Fruit fly (Drosophila melanogaster) whole organism, embryonic: Measurements from ENCODE around the gene w.

ENCODE experiments used
- Abd-B ChIP-seq: fragments of 200-800 bp; sonication (Bioruptor generic); optimal IDR thresholded peaks from 2 replicates; lab custom pipeline; 2018; ENCODE audit warnings: missing biosample characterization, mild to moderate bottlenecking, missing genetic modification characterization, moderate library complexity
- Adf1 ChIP-seq: fragments of 200-800 bp; sonication (Bioruptor generic); IDR thresholded peaks from 2 replicates; pipeline ENCODE4 v1.3.6; 2022; ENCODE audit warnings: missing biosample characterization, missing genetic modification characterization
- Atf-2 ChIP-seq: fragments of 200-800 bp; sonication (Bioruptor generic); optimal IDR thresholded peaks from 2 replicates; lab custom pipeline; 2016; ENCODE audit warnings: missing biosample characterization, missing genetic modification characterization
- Atf6 ChIP-seq: fragments of 200-800 bp; sonication (Bioruptor generic); IDR thresholded peaks from 2 replicates; pipeline ENCODE4 v1.3.6; 2022; ENCODE audit warnings: missing biosample characterization, missing genetic modification characterization
- B-H2 ChIP-seq: fragments of 200-800 bp; sonication (Bioruptor generic); optimal IDR thresholded peaks from 2 replicates; lab custom pipeline; 2018; ENCODE audit warnings: missing biosample characterization, mild to moderate bottlenecking, missing genetic modification characterization
- CG10462 ChIP-seq: fragments of 200-800 bp; sonication (Bioruptor generic); optimal IDR thresholded peaks from 2 replicates; lab custom pipeline; 2016; ENCODE audit warnings: missing biosample characterization, missing genetic modification characterization
- CG11247 ChIP-seq: fragments of 200-800 bp; sonication (Bioruptor generic); IDR thresholded peaks from 2 replicates; pipeline ENCODE4 v1.3.6; 2022; ENCODE audit warnings: missing biosample characterization, missing genetic modification characterization
- CG11456 ChIP-seq: fragments of 200-800 bp; sonication (Bioruptor generic); IDR thresholded peaks from 3 replicates; pipeline ENCODE4 v1.3.6; 2022; ENCODE audit warnings: missing biosample characterization, missing genetic modification characterization
- CG12219 ChIP-seq: fragments of 200-800 bp; sonication (Bioruptor generic); optimal IDR thresholded peaks from 3 replicates; lab custom pipeline; 2018; ENCODE audit warnings: missing biosample characterization, mild to moderate bottlenecking, missing genetic modification characterization
- CG12236 ChIP-seq: fragments of 200-800 bp; sonication (Bioruptor generic); optimal IDR thresholded peaks from 2 replicates; lab custom pipeline; 2016; ENCODE audit warnings: missing biosample characterization, missing genetic modification characterization
- CG12391 ChIP-seq: fragments of 200-800 bp; sonication (Bioruptor generic); optimal IDR thresholded peaks from 3 replicates; lab custom pipeline; 2018; ENCODE audit warnings: missing biosample characterization, mild to moderate bottlenecking, missing genetic modification characterization, moderate library complexity
- CG13424 ChIP-seq: fragments of 200-800 bp; sonication (Bioruptor generic); optimal IDR thresholded peaks from 2 replicates; lab custom pipeline; 2019; ENCODE audit warnings: missing biosample characterization, mild to moderate bottlenecking, missing genetic modification characterization, moderate library complexity
- CG14014 ChIP-seq: fragments of 200-800 bp; sonication (Bioruptor generic); IDR thresholded peaks from 2 replicates; pipeline ENCODE4 v1.3.6; 2022; ENCODE audit warnings: missing biosample characterization, missing genetic modification characterization
- CG14710 ChIP-seq: fragments of 200-800 bp; sonication (Bioruptor generic); optimal IDR thresholded peaks from 3 replicates; lab custom pipeline; 2019; ENCODE audit warnings: missing biosample characterization, mild to moderate bottlenecking, missing genetic modification characterization, moderate library complexity
- CG15514 ChIP-seq: fragments of 200-800 bp; sonication (Bioruptor generic); optimal IDR thresholded peaks from 3 replicates; lab custom pipeline; 2017; ENCODE audit warnings: missing biosample characterization, missing genetic modification characterization, mild to moderate bottlenecking, moderate library complexity, missing genetic modification reagents
- CG18011 ChIP-seq: fragments of 200-800 bp; sonication (Bioruptor generic); optimal IDR thresholded peaks from 2 replicates; lab custom pipeline; 2017; ENCODE audit warnings: missing biosample characterization, missing genetic modification characterization, mild to moderate bottlenecking, moderate library complexity, missing genotype
- CG2889 ChIP-seq: fragments of 200-800 bp; sonication (Bioruptor generic); IDR thresholded peaks from 3 replicates; pipeline ENCODE4 v1.3.6; 2022; ENCODE audit warnings: missing biosample characterization, missing genetic modification characterization
- CG31441 ChIP-seq: fragments of 200-800 bp; sonication (Bioruptor generic); IDR thresholded peaks from 2 replicates; pipeline ENCODE4 v1.3.6; 2022; ENCODE audit warnings: missing biosample characterization, missing genetic modification characterization
- CG33213 ChIP-seq: fragments of 200-800 bp; sonication (Bioruptor generic); optimal IDR thresholded peaks from 3 replicates; lab custom pipeline; 2016; ENCODE audit warnings: missing biosample characterization, missing genetic modification characterization
- CG4617 ChIP-seq: fragments of 200-800 bp; sonication (Bioruptor generic); optimal IDR thresholded peaks from 3 replicates; lab custom pipeline; 2016; ENCODE audit warnings: missing biosample characterization, missing genetic modification characterization, borderline replicate concordance
- CG4730 ChIP-seq: fragments of 200-800 bp; sonication (Bioruptor generic); IDR thresholded peaks from 2 replicates; pipeline ENCODE4 v1.3.6; 2022; ENCODE audit warnings: missing biosample characterization, missing genetic modification characterization
- CG6654 ChIP-seq: fragments of 200-800 bp; sonication (Bioruptor generic); optimal IDR thresholded peaks from 2 replicates; lab custom pipeline; 2017; ENCODE audit warnings: missing biosample characterization, mild to moderate bottlenecking, missing genetic modification characterization
- Deaf1 ChIP-seq: fragments of 200-800 bp; optimal IDR thresholded peaks from 3 replicates; lab custom pipeline; 2019; ENCODE audit warnings: missing biosample characterization, mild to moderate bottlenecking, missing genetic modification characterization, moderate library complexity
- Dp ChIP-seq: fragments of 200-800 bp; sonication (Bioruptor generic); optimal IDR thresholded peaks from 2 replicates; lab custom pipeline; 2018; ENCODE audit warnings: missing biosample characterization, mild to moderate bottlenecking, missing genetic modification characterization, moderate library complexity
- Drgx ChIP-seq: fragments of 200-800 bp; sonication (Bioruptor generic); IDR thresholded peaks from 2 replicates; pipeline ENCODE4 v1.3.6; 2022; ENCODE audit warnings: missing biosample characterization, missing genetic modification characterization
- Hr78 ChIP-seq, 2 experiments: fragments of 200-800 bp in 1 of 2; fragments of >200 bp in 1 of 2; sonication (Bioruptor generic) in 1 of 2; optimal IDR thresholded peaks; 2 replicates each; lab custom pipeline; 2017 to 2019; ENCODE audit warnings: missing biosample characterization in 2 of 2, missing genetic modification characterization in 2 of 2, mild to moderate bottlenecking in 1 of 2, moderate library complexity in 1 of 2
- Max ChIP-seq: fragments of 200-800 bp; sonication (Bioruptor generic); optimal IDR thresholded peaks from 2 replicates; lab custom pipeline; 2016; ENCODE audit warnings: missing biosample characterization, mild to moderate bottlenecking, missing genetic modification characterization
- Med ChIP-seq: fragments of 200-800 bp; sonication (Bioruptor generic); peaks from one replicate; lab custom pipeline; 2016; ENCODE audit warnings: missing biosample characterization, missing genetic modification characterization, mild to moderate bottlenecking, inconsistent platforms, moderate library complexity
- NK7.1 ChIP-seq: fragments of 200-800 bp; sonication (Bioruptor generic); optimal IDR thresholded peaks from 3 replicates; lab custom pipeline; 2016; ENCODE audit warnings: missing biosample characterization, missing genetic modification characterization
- Nf-YC ChIP-seq: fragments of 200-800 bp; optimal IDR thresholded peaks from 3 replicates; lab custom pipeline; 2019; ENCODE audit warnings: missing biosample characterization, mild to moderate bottlenecking, missing genetic modification characterization, moderate library complexity
- Opbp ChIP-seq: fragments of 200-800 bp; sonication (Bioruptor generic); IDR thresholded peaks from 3 replicates; pipeline ENCODE4 v1.3.6; 2022; ENCODE audit warnings: missing biosample characterization, missing genetic modification characterization; ENCODE audit not compliant: partially characterized antibody
- Sry-β ChIP-seq: fragments of 200-800 bp; sonication (Bioruptor generic); optimal IDR thresholded peaks from 2 replicates; lab custom pipeline; 2018; ENCODE audit warnings: missing biosample characterization, mild to moderate bottlenecking, missing genetic modification characterization, moderate library complexity
- Trl ChIP-seq, 3 experiments: fragments of >200 bp in 2 of 3; fragments of 200-800 bp in 1 of 3; sonication (Bioruptor generic) in 1 of 3; optimal IDR thresholded peaks; 2 replicates in 1 of 3; 3 replicates in 2 of 3; lab custom pipeline; 2016 to 2017; ENCODE audit warnings: missing biosample characterization in 1 of 3, missing genetic modification characterization in 1 of 3
- ac ChIP-seq: fragments of 200-800 bp; sonication (Bioruptor generic); optimal IDR thresholded peaks from 3 replicates; lab custom pipeline; 2017; ENCODE audit warnings: missing biosample characterization, mild to moderate bottlenecking, missing genetic modification characterization
- bbx ChIP-seq: fragments of 200-800 bp; sonication (Bioruptor generic); IDR thresholded peaks from 2 replicates; pipeline ENCODE4 v1.3.6; 2022; ENCODE audit warnings: missing biosample characterization, missing genetic modification characterization; ENCODE audit not compliant: partially characterized antibody
- chinmo ChIP-seq: fragments of 200-800 bp; sonication (Bioruptor generic); IDR thresholded peaks from 4 replicates; pipeline ENCODE4 v1.3.6; 2022; ENCODE audit warnings: missing biosample characterization, missing genetic modification characterization; ENCODE audit not compliant: partially characterized antibody
- cwo ChIP-seq: fragments of 200-800 bp; sonication (Bioruptor generic); optimal IDR thresholded peaks from 3 replicates; lab custom pipeline; 2017; ENCODE audit warnings: missing biosample characterization, missing genetic modification characterization, mild to moderate bottlenecking, moderate library complexity, missing genetic modification reagents
- dmrt99B ChIP-seq: fragments of 200-800 bp; sonication (Bioruptor generic); optimal IDR thresholded peaks from 2 replicates; lab custom pipeline; 2018; ENCODE audit warnings: missing biosample characterization, mild to moderate bottlenecking, missing genetic modification characterization, moderate library complexity
- fd3F ChIP-seq: fragments of 200-800 bp; sonication (Bioruptor generic); optimal IDR thresholded peaks from 2 replicates; lab custom pipeline; 2018; ENCODE audit warnings: missing biosample characterization, mild to moderate bottlenecking, missing genetic modification characterization, moderate library complexity
- gfzf ChIP-seq: fragments of 200-800 bp; sonication (Bioruptor generic); optimal IDR thresholded peaks from 2 replicates; lab custom pipeline; 2016; ENCODE audit warnings: missing biosample characterization, mild to moderate bottlenecking, missing genetic modification characterization, moderate library complexity
- gro ChIP-seq: fragments of 200-800 bp; sonication (Bioruptor generic); optimal IDR thresholded peaks from 2 replicates; lab custom pipeline; 2016; ENCODE audit warnings: missing biosample characterization, missing genetic modification characterization
- hb ChIP-seq: fragments of 200-800 bp; sonication (Bioruptor generic); IDR thresholded peaks from 3 replicates; pipeline ENCODE4 v1.3.6; 2022; ENCODE audit warnings: missing biosample characterization, missing genetic modification characterization; ENCODE audit not compliant: partially characterized antibody
- lbe ChIP-seq: fragments of 200-800 bp; sonication (Bioruptor generic); optimal IDR thresholded peaks from 2 replicates; lab custom pipeline; 2016; ENCODE audit warnings: missing biosample characterization, mild to moderate bottlenecking, missing genetic modification characterization
- peb ChIP-seq: fragments of 200-800 bp; sonication (Bioruptor generic); IDR thresholded peaks from 2 replicates; pipeline ENCODE4 v1.3.6; 2022; ENCODE audit warnings: missing biosample characterization, missing genetic modification characterization
- schlank ChIP-seq: fragments of 200-800 bp; sonication (Bioruptor generic); optimal IDR thresholded peaks from 2 replicates; lab custom pipeline; 2018; ENCODE audit warnings: missing biosample characterization, mild to moderate bottlenecking, missing genetic modification characterization
- stwl ChIP-seq: fragments of 200-800 bp; sonication (Bioruptor generic); optimal IDR thresholded peaks from 3 replicates; lab custom pipeline; 2018; ENCODE audit warnings: missing biosample characterization, mild to moderate bottlenecking, missing genetic modification characterization, moderate library complexity
- sug ChIP-seq: fragments of 200-800 bp; optimal IDR thresholded peaks from 2 replicates; lab custom pipeline; 2019; ENCODE audit warnings: missing biosample characterization, mild to moderate bottlenecking, missing genetic modification characterization, moderate library complexity
- unpg ChIP-seq: fragments of 200-800 bp; sonication (Bioruptor generic); optimal IDR thresholded peaks from 3 replicates; lab custom pipeline; 2018; ENCODE audit warnings: missing biosample characterization, mild to moderate bottlenecking, missing genetic modification characterization, moderate library complexity

w gene

dm6 chrX:2790055-2790617 is 6.1 kb downstream of the w start, which contains the start of gene CG32795 (continued):
- TF ChIP-seq peb (GFP tag; lab: Robert Waterston, UW) (no peak), CG2889 (GFP tag; lab: Robert Waterston, UW) (no peak), Atf-2 (GFP tag; lab: Kevin White, UChicago) (no peak), Opbp (GFP tag; lab: Robert Waterston, UW) (peak; percentile 54; the same call in 1 of the 3 replicates), NK7.1 (no peak), fd3F (GFP tag; lab: Kevin White, UChicago) (peak; percentile 18), Trl (optimal IDR thresholded peaks at IDR 0.05; lab: Kevin White, UChicago) (peak in 1 of 2 experiments; percentile 77), Trl (GFP tag; optimal IDR thresholded peaks at IDR 0.05; lab: Kevin White, UChicago) (no peak), Med (GFP tag; lab: Kevin White, UChicago) (peak; percentile 47), Dp (peak; percentile 85), CG13424 (tag; lab: Kevin White, UChicago) (peak; percentile 21), bbx (GFP tag; lab: Robert Waterston, UW) (peak; percentile 44), gro (GFP tag; lab: Kevin White, UChicago) (no peak), Sry-β (GFP tag; lab: Kevin White, UChicago) (peak; percentile 80), CG12236 (GFP tag; lab: Kevin White, UChicago) (no peak), Nf-YC (tag; lab: Kevin White, UChicago) (peak; percentile 62), CG4730 (GFP tag; lab: Robert Waterston, UW) (no peak), CG33213 (GFP tag; lab: Kevin White, UChicago) (no peak), CG31441 (GFP tag; lab: Robert Waterston, UW) (peak; percentile 45), ac (GFP tag; lab: Kevin White, UChicago) (no peak), cwo (GFP tag; lab: Kevin White, UChicago) (peak; percentile 1), lbe (GFP tag; lab: Kevin White, UChicago) (peak; percentile 12), B-H2 (GFP tag; lab: Kevin White, UChicago) (peak; percentile 0), Drgx (GFP tag; lab: Robert Waterston, UW) (no peak), CG14014 (GFP tag; lab: Robert Waterston, UW) (no peak), Adf1 (GFP tag; lab: Robert Waterston, UW) (no peak), dmrt99B (tag; lab: Kevin White, UChicago) (no peak), Max (peak; percentile 6), CG11456 (GFP tag; lab: Robert Waterston, UW) (no peak), Atf6 (GFP tag; lab: Robert Waterston, UW) (no peak), stwl (tag; lab: Kevin White, UChicago) (peak; percentile 77), CG12219 (GFP tag; lab: Kevin White, UChicago) (no peak), CG6654 (GFP tag; lab: Kevin White, UChicago) (no peak), CG4617 (no peak), chinmo (GFP tag; lab: Robert Waterston, UW) (peak; percentile 79; the same call in 3 of the 4 replicates), Hr78 (GFP tag; optimal IDR thresholded peaks at IDR 0.05; lab: Kevin White, UChicago) (peak in 1 of 2 experiments; percentile 85), unpg (GFP tag; lab: Kevin White, UChicago) (no peak), CG18011 (GFP tag; lab: Kevin White, UChicago) (peak; percentile 92), sug (peak; percentile 52), schlank (tag; lab: Kevin White, UChicago) (no peak), CG15514 (peak; percentile 100), CG11247 (GFP tag; lab: Robert Waterston, UW) (no peak), Deaf1 (tag; lab: Kevin White, UChicago) (peak; percentile 71), CG10462 (GFP tag; lab: Kevin White, UChicago) (no peak), Abd-B (no peak), gfzf (GFP tag; lab: Kevin White, UChicago) (no peak), CG14710 (peak; percentile 47), CG12391 (tag; lab: Kevin White, UChicago) (peak; percentile 55), hb (GFP tag; lab: Robert Waterston, UW) (no peak)
